Worm (Caenorhabditis elegans): ENCODE measurements around the gene sas-6.

Gene sas-6

DNA sequence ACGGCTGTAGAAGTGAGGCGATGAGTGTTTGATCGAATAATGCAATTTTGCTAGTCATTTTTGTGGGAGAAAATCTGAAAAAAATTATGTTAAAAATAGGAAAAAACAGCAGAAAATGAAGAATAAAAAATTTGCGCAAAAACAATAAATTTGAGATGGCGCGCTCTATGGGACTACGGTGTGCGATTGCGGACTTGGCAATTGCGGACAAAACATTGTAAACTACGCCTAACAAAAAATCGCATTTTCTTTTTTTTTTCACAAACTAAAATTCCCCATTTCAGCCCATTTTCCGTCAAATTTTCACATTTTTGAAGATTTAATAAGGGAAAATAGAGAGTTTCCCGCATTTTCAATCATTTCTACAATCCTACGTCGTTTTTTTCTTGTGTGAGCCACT, at the start of gene sas-6, which contains the start of gene Y45F10D.7 (continued):
- TF ChIP-seq madf-9 (GFP tag; conservative IDR thresholded peaks at IDR 0.05) = no peak

- TF ChIP-seq dmd-8 (GFP tag; IDR thresholded peaks at IDR 0.05) (no peak), snpc-1.2 (GFP tag; IDR thresholded peaks at IDR 0.05) (peak; percentile 74)
These were observed 49.8 kb upstream of the sas-6 start for ce11 chrIV:13838296-13838695.

- TF ChIP-seq mdt-29 (GFP tag; IDR thresholded peaks at IDR 0.05) = no peak
- no peak for TF ChIP-seq T20F7.1 (GFP tag; optimal IDR thresholded peaks at IDR 0.05)
- no peak for TF ChIP-seq zfp-3 (GFP tag; conservative IDR thresholded peaks at IDR 0.05)
- TF ChIP-seq lin-15B (tag; optimal IDR thresholded peaks at IDR 0.05) = no peak
- no peak for TF ChIP-seq F10B5.3 (tag; optimal IDR thresholded peaks at IDR 0.05)
- TF ChIP-seq spr-3 (GFP tag; optimal IDR thresholded peaks at IDR 0.05) = no peak
- no peak for TF ChIP-seq snpc-4 (tag; optimal IDR thresholded peaks at IDR 0.05)
- no peak for TF ChIP-seq tag-97 (GFP tag; IDR thresholded peaks at IDR 0.05)
These were observed 47.8 kb upstream of the sas-6 start, which contains the start of gene H08M01.1 for ce11 chrIV:13836290-13836689. Gene H08M01.1, minus strand, starts transcription at chrIV:13836390.

DNA sequence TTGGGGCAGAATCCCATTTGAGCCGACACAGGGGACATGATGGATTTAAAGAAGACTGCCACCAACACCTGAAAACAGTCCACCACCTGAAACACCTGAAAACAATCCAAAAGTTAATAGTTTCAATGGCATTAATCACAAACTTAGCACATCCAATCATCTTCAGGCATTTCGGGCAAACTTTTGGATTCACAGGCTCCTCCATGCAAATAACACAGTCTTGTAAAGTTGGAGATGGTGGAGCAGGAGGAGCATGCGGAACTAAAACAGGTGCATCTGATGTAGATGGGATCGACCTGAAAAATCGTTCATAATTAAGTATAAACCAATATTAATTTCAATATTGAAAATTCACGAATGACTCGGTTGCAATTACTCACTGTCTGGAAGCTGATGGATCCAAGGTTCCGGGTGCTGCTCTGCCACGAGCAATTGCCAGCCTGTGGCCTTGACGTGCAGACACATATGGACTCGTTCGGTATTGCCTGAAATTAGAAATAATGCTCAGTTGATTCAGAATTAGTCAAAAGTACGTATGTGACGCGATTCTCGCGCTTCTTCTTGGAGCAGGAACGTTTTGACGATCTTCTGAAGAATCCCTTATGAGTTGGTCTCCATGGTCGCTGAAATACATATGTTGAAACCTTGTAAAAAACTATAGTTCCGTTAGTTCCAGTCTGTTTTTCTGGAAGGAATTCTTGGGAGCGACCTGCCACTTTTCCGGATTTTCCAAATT, 46.0 kb upstream of the sas-6 start:
- TF ChIP-seq tra-1 (GFP tag; IDR thresholded peaks at IDR 0.05) (no peak), F26F4.8 (GFP tag; conservative IDR thresholded peaks at IDR 0.05) (no peak), aha-1 (tag) (peak; percentile 96), nhr-42 (GFP tag; IDR thresholded peaks at IDR 0.05) (no peak)

- TF ChIP-seq unc-130 (GFP tag; optimal IDR thresholded peaks at IDR 0.05) (no peak), F49E8.2 (tag; optimal IDR thresholded peaks at IDR 0.05; ENCODE audit: borderline replicate concordance) (no peak), tag-97 (GFP tag; IDR thresholded peaks at IDR 0.05) (no peak), daf-16 (GFP tag; optimal IDR thresholded peaks at IDR 0.05) (no peak), daf-16 (tag; optimal IDR thresholded peaks at IDR 0.05) (no peak), nhr-6 (tag; optimal IDR thresholded peaks at IDR 0.05) (no peak), nhr-41 (GFP tag; IDR thresholded peaks at IDR 0.05) (no peak), zfp-3 (GFP tag; conservative IDR thresholded peaks at IDR 0.05) (no peak), cey-2 (tag; optimal IDR thresholded peaks at IDR 0.05; ENCODE audit: borderline replicate concordance, insufficient read depth) (no peak), nhr-237 (tag; optimal IDR thresholded peaks at IDR 0.05) (no peak), nhr-48 (tag; optimal IDR thresholded peaks at IDR 0.05) (no peak), aha-1 (tag) (no peak), R02D3.7 (tag; optimal IDR thresholded peaks at IDR 0.05) (no peak), mdt-29 (GFP tag; IDR thresholded peaks at IDR 0.05) (no peak), Y105C5A.15 (GFP tag; IDR thresholded peaks at IDR 0.05) (no peak), duxl-1 (tag; optimal IDR thresholded peaks at IDR 0.05; ENCODE audit: poor library complexity) (no peak), jun-1 (tag; optimal IDR thresholded peaks at IDR 0.05) (no peak), dmd-9 (GFP tag; IDR thresholded peaks at IDR 0.05) (no peak)
These were observed 39.1 kb upstream of the sas-6 start, which contains the start of gene rga-5 for ce11 chrIV:13827586-13827985. Gene rga-5, plus strand, starts transcription at chrIV:13827886.

ce11 chrIV:13826363-13826762, 37.8 kb upstream of the sas-6 start:
- TF ChIP-seq mes-2 (tag; optimal IDR thresholded peaks at IDR 0.05; ENCODE audit: poor library complexity, severe bottlenecking) (no peak), spr-1 (tag; optimal IDR thresholded peaks at IDR 0.05) (peak; percentile 37), nhr-11 (tag; optimal IDR thresholded peaks at IDR 0.05) (peak; percentile 51), T26A8.4 (GFP tag; IDR thresholded peaks at IDR 0.05) (no peak), T20F7.1 (GFP tag; optimal IDR thresholded peaks at IDR 0.05) (peak; percentile 18), pha-4 (GFP tag; IDR thresholded peaks at IDR 0.05) (no peak), pha-4 (tag; optimal IDR thresholded peaks at IDR 0.05) (peak; percentile 1), unc-130 (GFP tag; optimal IDR thresholded peaks at IDR 0.05) (no peak), dve-1 (tag; optimal IDR thresholded peaks at IDR 0.05; ENCODE audit: insufficient read depth) (peak; percentile 93), nhr-28 (tag; optimal IDR thresholded peaks at IDR 0.05) (peak; percentile 93), F37D6.2 (tag; optimal IDR thresholded peaks at IDR 0.05) (no peak), hlh-30 (tag; optimal IDR thresholded peaks at IDR 0.05; ENCODE audit: insufficient read depth) (peak; percentile 74), lin-13 (GFP tag; optimal IDR thresholded peaks at IDR 0.05) (peak; percentile 5), hlh-11 (tag; optimal IDR thresholded peaks at IDR 0.05) (peak; percentile 93), dmd-6 (GFP tag; IDR thresholded peaks at IDR 0.05) (no peak)
